Worm (Caenorhabditis elegans) whole organism, L2 larva: ENCODE results near the gene nrde-1.
A peak's percentile ranks its signal among the peaks of the same experiment; 100 is the strongest.

ENCODE experiments used
- C34F6.9 ChIP-seq: fragments of 150-350 bp; optimal IDR thresholded peaks from 2 replicates; lab custom pipeline; 2014; ENCODE audit warnings: missing biosample characterization, missing genetic modification characterization
- F13H6.1 ChIP-seq: sonication (generic microtip); optimal IDR thresholded peaks from 2 replicates; lab custom pipeline; 2016; ENCODE audit warnings: missing genetic modification characterization, missing compliant biosample characterization
- R02D3.7 ChIP-seq: fragments of 150-350 bp; optimal IDR thresholded peaks from 2 replicates; lab custom pipeline; 2014; ENCODE audit warnings: missing biosample characterization, missing genetic modification characterization
- Y55F3AM.14 ChIP-seq: fragments of 200-800 bp; sonication (Bioruptor generic); optimal IDR thresholded peaks from 2 replicates; lab custom pipeline; 2018; ENCODE audit warnings: mild to moderate bottlenecking, missing genetic modification characterization, missing compliant biosample characterization
- ZK546.5 ChIP-seq: sonication (generic microtip); optimal IDR thresholded peaks from 2 replicates; lab custom pipeline; 2017; ENCODE audit warnings: missing biosample characterization, missing genetic modification characterization
- alr-1 ChIP-seq: fragments of 150-350 bp; optimal IDR thresholded peaks from 2 replicates; lab custom pipeline; 2014; ENCODE audit warnings: missing biosample characterization, missing genetic modification characterization
- ama-1 ChIP-seq: fragments of 150-350 bp; optimal IDR thresholded peaks from 2 replicates; lab custom pipeline; 2018; ENCODE audit warnings: inconsistent platforms
- blmp-1 ChIP-seq: sonication (generic microtip); optimal IDR thresholded peaks from 2 replicates; lab custom pipeline; 2017; ENCODE audit warnings: missing genetic modification characterization, mild to moderate bottlenecking, missing compliant biosample characterization, antibody characterized with exemption, moderate library complexity; ENCODE audit not compliant: insufficient read depth
- ceh-16 ChIP-seq: fragments of 150-350 bp; optimal IDR thresholded peaks from 2 replicates; lab custom pipeline; 2014; ENCODE audit warnings: missing biosample characterization, missing genetic modification characterization
- ceh-82 ChIP-seq: fragments of 150-350 bp; optimal IDR thresholded peaks from 2 replicates; lab custom pipeline; 2014; ENCODE audit warnings: missing biosample characterization, missing genetic modification characterization
- crh-2 ChIP-seq: sonication (generic microtip); optimal IDR thresholded peaks from 2 replicates; lab custom pipeline; 2017; ENCODE audit warnings: missing biosample characterization, missing genetic modification characterization
- dmd-4 ChIP-seq: sonication (generic microtip); optimal IDR thresholded peaks from 2 replicates; lab custom pipeline; 2017; ENCODE audit warnings: missing biosample characterization, missing genetic modification characterization
- egl-27 ChIP-seq: sonication (generic microtip); optimal IDR thresholded peaks from 3 replicates; lab custom pipeline; 2017; ENCODE audit warnings: missing biosample characterization, missing genetic modification reagents, missing genetic modification characterization
- elt-1 ChIP-seq: fragments of 150-350 bp; optimal IDR thresholded peaks from 2 replicates; lab custom pipeline; 2014; ENCODE audit warnings: missing biosample characterization, missing genetic modification characterization
- elt-3 ChIP-seq: sonication (generic microtip); optimal IDR thresholded peaks from 2 replicates; lab custom pipeline; 2017; ENCODE audit warnings: missing biosample characterization, missing genetic modification characterization
- fos-1 ChIP-seq: fragments of 150-350 bp; optimal IDR thresholded peaks from 2 replicates; lab custom pipeline; 2014; ENCODE audit warnings: missing biosample characterization, missing genetic modification characterization
- gmeb-1 ChIP-seq: fragments of 150-350 bp; optimal IDR thresholded peaks from 2 replicates; lab custom pipeline; 2014; ENCODE audit warnings: missing biosample characterization, missing genetic modification characterization
- lin-13 ChIP-seq: fragments of 150-350 bp; optimal IDR thresholded peaks from 2 replicates; lab custom pipeline; 2014; ENCODE audit warnings: missing biosample characterization, missing genetic modification reagents, missing genetic modification characterization
- lsy-2 ChIP-seq, 2 experiments: fragments of 150-350 bp in 1 of 2; sonication (generic microtip) in 1 of 2; optimal IDR thresholded peaks; 2 replicates each; lab custom pipeline; 2014 to 2017; ENCODE audit warnings: missing biosample characterization in 2 of 2, missing genetic modification characterization in 2 of 2
- mab-5 ChIP-seq: fragments of 150-350 bp; optimal IDR thresholded peaks from 2 replicates; lab custom pipeline; 2014; ENCODE audit warnings: missing biosample characterization, missing genetic modification characterization
- mbf-1 ChIP-seq: sonication (generic microtip); optimal IDR thresholded peaks from 2 replicates; lab custom pipeline; 2017; ENCODE audit warnings: missing biosample characterization, missing genetic modification characterization
- nhr-10 ChIP-seq: sonication (generic microtip); optimal IDR thresholded peaks from 2 replicates; lab custom pipeline; 2017; ENCODE audit warnings: missing biosample characterization, missing genetic modification characterization
- nhr-21 ChIP-seq: fragments of 150-350 bp; optimal IDR thresholded peaks from 2 replicates; lab custom pipeline; 2014; ENCODE audit warnings: missing biosample characterization, missing genetic modification characterization
- nhr-23 ChIP-seq: fragments of 150-350 bp; optimal IDR thresholded peaks from 2 replicates; lab custom pipeline; 2014; ENCODE audit warnings: missing biosample characterization, missing genetic modification reagents, missing genetic modification characterization
- nhr-237 ChIP-seq: fragments of 150-350 bp; optimal IDR thresholded peaks from 2 replicates; lab custom pipeline; 2014; ENCODE audit warnings: missing biosample characterization, missing genetic modification characterization
- nhr-25 ChIP-seq: fragments of 150-350 bp; sonication (generic microtip); optimal IDR thresholded peaks from 3 replicates; lab custom pipeline; 2014; ENCODE audit warnings: missing biosample characterization, missing genetic modification characterization
- nhr-6 ChIP-seq: fragments of 150-350 bp; optimal IDR thresholded peaks from 2 replicates; lab custom pipeline; 2014; ENCODE audit warnings: missing biosample characterization, missing genetic modification characterization
- nhr-77 ChIP-seq: fragments of 150-350 bp; optimal IDR thresholded peaks from 2 replicates; lab custom pipeline; 2014; ENCODE audit warnings: missing biosample characterization, missing genetic modification characterization
- peb-1 ChIP-seq: fragments of 150-350 bp; optimal IDR thresholded peaks from 2 replicates; lab custom pipeline; 2014; ENCODE audit warnings: missing biosample characterization, missing genetic modification characterization
- sem-4 ChIP-seq: fragments of 150-350 bp; optimal IDR thresholded peaks from 2 replicates; lab custom pipeline; 2014; ENCODE audit warnings: missing biosample characterization, missing genetic modification reagents, missing genetic modification characterization
- sma-3 ChIP-seq: sonication (generic microtip); optimal IDR thresholded peaks from 2 replicates; lab custom pipeline; 2016; ENCODE audit warnings: missing genetic modification reagents, missing genetic modification characterization, missing compliant biosample characterization
- sma-9 ChIP-seq, 2 experiments: fragments of 150-350 bp in 1 of 2; sonication (generic microtip) in 1 of 2; optimal IDR thresholded peaks; 2 replicates each; lab custom pipeline; 2014 to 2016; ENCODE audit warnings: missing genetic modification characterization in 2 of 2, mild to moderate bottlenecking in 1 of 2, missing biosample characterization in 1 of 2, missing compliant biosample characterization in 1 of 2, missing genetic modification reagents in 1 of 2, moderate library complexity in 1 of 2
- snpc-4 ChIP-seq: fragments of 150-350 bp; optimal IDR thresholded peaks from 2 replicates; lab custom pipeline; 2014; ENCODE audit warnings: missing biosample characterization, missing genetic modification characterization
- unc-39 ChIP-seq: fragments of 150-350 bp; optimal IDR thresholded peaks from 2 replicates; lab custom pipeline; 2014; ENCODE audit warnings: missing biosample characterization, missing genetic modification characterization
- ztf-1 ChIP-seq: fragments of 200-800 bp; sonication (Bioruptor generic); conservative IDR thresholded peaks from 2 replicates; pipeline ENCODE4 v1.3.6; 2022; ENCODE audit warnings: missing genetic modification characterization, missing compliant biosample characterization
- ztf-11 ChIP-seq: sonication (generic microtip); optimal IDR thresholded peaks from 2 replicates; lab custom pipeline; 2017; ENCODE audit warnings: missing biosample characterization, missing genetic modification characterization
- ztf-4 ChIP-seq: fragments of 150-350 bp; optimal IDR thresholded peaks from 2 replicates; lab custom pipeline; 2014; ENCODE audit warnings: missing biosample characterization, missing genetic modification characterization

The nrde-1 gene

DNA sequence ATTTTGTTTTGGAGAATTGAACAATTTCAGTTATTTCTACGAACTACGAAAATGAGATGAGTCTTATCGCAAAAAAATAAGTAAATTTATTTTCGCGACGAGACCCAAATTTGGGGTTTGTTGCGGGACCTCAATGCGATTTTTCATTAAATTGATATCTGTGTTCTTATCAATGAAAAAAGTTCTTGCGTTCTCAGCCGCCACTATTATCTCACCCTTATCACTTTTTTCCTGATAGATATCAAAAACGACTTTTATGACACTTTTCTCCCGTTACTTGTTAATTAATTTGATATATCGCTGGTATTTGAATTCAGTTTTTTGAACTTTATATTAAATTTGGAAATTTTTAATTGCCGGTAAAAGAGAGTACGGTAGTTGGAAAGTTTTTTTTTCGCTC is 30.1 kb downstream of the nrde-1 start:
- TF ChIP-seq mab-5 (tag; lab: Kevin White, UChicago), result no peak
- TF ChIP-seq dmd-4 (tag; lab: Kevin White, UChicago), result no peak
- no peak for TF ChIP-seq nhr-6
- no peak for TF ChIP-seq ztf-11 (tag; lab: Kevin White, UChicago)
- TF ChIP-seq unc-39, result no peak
- no peak for TF ChIP-seq C34F6.9
- TF ChIP-seq fos-1 (tag; lab: Kevin White, UChicago), result no peak
- TF ChIP-seq peb-1 (tag; lab: Kevin White, UChicago), result no peak
- no peak for TF ChIP-seq alr-1
- TF ChIP-seq blmp-1 (tag; lab: Kevin White, UChicago), result no peak
- no peak for TF ChIP-seq ceh-82 (tag; lab: Kevin White, UChicago)
- no peak for TF ChIP-seq sem-4
- TF ChIP-seq nhr-10 (tag; lab: Kevin White, UChicago), result no peak
- TF ChIP-seq ztf-4 (tag; lab: Kevin White, UChicago), result no peak
- TF ChIP-seq ceh-16 (tag; lab: Kevin White, UChicago), result no peak
- TF ChIP-seq gmeb-1 (tag; lab: Kevin White, UChicago), result no peak
- TF ChIP-seq snpc-4, result no peak
- TF ChIP-seq elt-3 (tag; lab: Kevin White, UChicago), result no peak
- TF ChIP-seq mbf-1 (tag; lab: Kevin White, UChicago), result no peak
- no peak for TF ChIP-seq Y55F3AM.14 (GFP tag; lab: Kevin White, UChicago)
- TF ChIP-seq, all 48 proteins: peak for 0

DNA sequence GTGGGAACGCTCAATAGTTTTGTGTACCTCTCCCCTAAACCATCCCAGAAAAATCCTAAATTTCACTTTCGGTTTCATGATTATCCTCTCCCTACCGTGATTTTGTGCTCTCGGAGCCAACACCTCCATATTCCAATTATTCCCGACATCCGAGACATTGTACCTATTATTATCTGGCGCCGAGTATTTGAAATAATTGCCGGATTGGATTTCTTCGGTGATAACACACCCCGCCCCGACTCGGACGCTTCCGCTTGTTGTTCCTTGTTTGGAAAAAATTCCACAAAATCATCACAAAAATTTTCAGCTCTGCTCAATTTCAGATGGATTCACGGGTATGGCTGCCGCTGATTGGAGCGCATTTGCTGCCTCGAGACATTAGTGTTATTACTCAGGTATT is 31.9 kb downstream of the nrde-1 start, which contains the start of gene lin-48:
TSS of gene lin-48 (plus strand) at position 301 of the 400 bp plus-strand sequence.
- TF ChIP-seq nhr-21 (tag; lab: Kevin White, UChicago), result no peak
- no peak for TF ChIP-seq elt-3 (tag; lab: Kevin White, UChicago)
- no peak for TF ChIP-seq ama-1 (lab: Kevin White, UChicago)
- TF ChIP-seq sma-9 (GFP tag; optimal IDR thresholded peaks at IDR 0.05; lab: Kevin White, UChicago), result no peak
- no peak for TF ChIP-seq sma-9 (tag; optimal IDR thresholded peaks at IDR 0.05; lab: Kevin White, UChicago)
- TF ChIP-seq blmp-1 (tag; lab: Kevin White, UChicago), result no peak
- TF ChIP-seq nhr-237, result no peak
- no peak for TF ChIP-seq nhr-25 (tag; lab: Kevin White, UChicago)
- no peak for TF ChIP-seq lin-13 (GFP tag; lab: Kevin White, UChicago)
- TF ChIP-seq peb-1 (tag; lab: Kevin White, UChicago), result no peak
- no peak for TF ChIP-seq lsy-2 (tag; optimal IDR thresholded peaks at IDR 0.05; lab: Kevin White, UChicago)
- no peak for TF ChIP-seq elt-1 (tag; lab: Kevin White, UChicago)
- TF ChIP-seq gmeb-1 (tag; lab: Kevin White, UChicago), result no peak
- no peak for TF ChIP-seq unc-39
- TF ChIP-seq egl-27 (tag; lab: Kevin White, UChicago), result no peak

DNA sequence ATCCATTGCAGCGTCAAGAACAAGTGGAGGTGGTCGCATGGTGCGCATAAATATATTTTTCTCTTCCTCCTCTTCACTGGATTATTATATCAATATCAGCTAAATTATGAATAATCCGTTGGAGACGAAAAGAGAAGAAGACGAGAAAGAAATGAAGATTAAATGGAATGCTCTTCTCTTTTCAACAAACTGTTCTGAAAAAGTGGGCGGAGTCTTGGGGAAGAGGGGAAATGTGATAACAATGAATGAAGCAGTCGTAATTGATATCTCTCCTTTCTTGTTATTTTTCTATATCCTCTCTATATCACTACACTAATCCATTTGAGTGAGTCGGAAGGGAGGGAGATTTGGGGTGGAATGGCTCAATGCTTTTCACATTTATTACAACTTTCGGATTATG is 46.0 kb downstream of the nrde-1 start, which contains the start of gene arcp-1:
TSS of gene arcp-1 (minus strand) at position 101 of the 400 bp plus-strand sequence.
- no peak for TF ChIP-seq nhr-6
- no peak for TF ChIP-seq elt-1 (tag; lab: Kevin White, UChicago)
- TF ChIP-seq ZK546.5, result no peak
- no peak for TF ChIP-seq blmp-1 (tag; lab: Kevin White, UChicago)

DNA sequence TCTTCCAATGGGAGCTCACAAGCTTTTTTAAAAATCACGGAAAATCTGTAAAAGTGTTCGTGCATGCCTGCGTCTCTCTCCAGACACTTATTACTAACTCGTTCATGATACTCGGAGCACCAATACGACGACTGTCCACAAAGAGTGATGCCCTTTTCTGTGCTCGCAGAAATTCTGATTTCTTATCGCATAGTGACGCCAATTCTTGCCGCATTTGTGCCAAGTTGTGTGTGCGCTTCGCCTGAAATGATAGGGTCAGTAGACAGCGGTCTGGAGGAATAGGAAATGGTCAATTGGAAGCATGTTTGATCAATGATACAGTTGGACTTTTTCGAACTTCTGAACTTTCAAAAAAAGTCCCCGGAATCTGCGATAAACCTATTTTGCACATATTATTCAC is 50.8 kb downstream of the nrde-1 start:
- peak; percentile 87 for TF ChIP-seq fos-1 (tag; lab: Kevin White, UChicago)
- no peak for TF ChIP-seq F13H6.1 (tag; lab: Kevin White, UChicago)

DNA sequence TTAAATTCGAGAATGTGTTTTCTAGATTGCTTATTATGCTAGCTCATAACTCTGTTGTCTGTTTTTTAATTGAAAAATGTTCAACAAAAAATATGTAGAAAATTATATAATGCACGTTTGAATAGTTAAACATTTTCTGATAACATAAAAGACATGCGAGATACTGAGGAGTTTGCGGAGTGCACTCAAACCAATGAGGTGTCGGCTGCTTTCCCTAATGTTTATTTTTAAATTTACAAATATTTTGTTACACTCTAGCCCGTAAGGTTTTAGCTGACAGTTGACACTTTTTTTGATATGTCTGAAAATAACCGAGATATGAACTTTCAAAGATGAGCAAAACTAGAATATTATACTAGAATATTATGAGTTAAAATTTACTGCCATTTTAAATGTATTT is 51.3 kb downstream of the nrde-1 start:
- TF ChIP-seq snpc-4 (peak; percentile 13), elt-1 (tag; lab: Kevin White, UChicago) (no peak)

DNA sequence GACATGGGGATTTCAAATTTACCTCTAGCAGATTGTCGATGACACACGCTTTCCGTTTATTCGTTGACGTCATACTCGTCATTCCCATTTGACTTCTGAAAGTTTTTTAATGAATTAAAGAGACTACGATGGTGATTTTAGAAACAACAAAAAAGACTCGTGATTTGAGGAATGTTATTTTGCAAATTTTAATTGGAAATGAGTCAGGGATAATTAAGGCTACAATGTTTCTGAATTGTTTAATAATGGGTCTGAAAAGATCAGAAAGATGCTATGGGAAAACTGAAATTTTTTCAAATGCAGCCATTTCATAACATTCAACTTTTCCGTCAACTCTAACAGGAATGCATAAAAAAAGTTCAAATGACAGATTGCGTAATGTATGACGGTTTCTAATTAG is 52.2 kb downstream of the nrde-1 start, which contains the start of gene C44F1.1:
TSS of gene C44F1.1 (minus strand) at position 101 of the 400 bp plus-strand sequence.
- TF ChIP-seq nhr-21 (tag; lab: Kevin White, UChicago), result no peak
- no peak for TF ChIP-seq egl-27 (tag; lab: Kevin White, UChicago)
- TF ChIP-seq nhr-77 (tag; lab: Kevin White, UChicago), result no peak
- TF ChIP-seq lsy-2 (tag; optimal IDR thresholded peaks at IDR 0.05; lab: Kevin White, UChicago), result no peak
- TF ChIP-seq unc-39, result no peak
- no peak for TF ChIP-seq gmeb-1 (tag; lab: Kevin White, UChicago)
- TF ChIP-seq crh-2 (tag; lab: Kevin White, UChicago), result no peak
- no peak for TF ChIP-seq nhr-25 (tag; lab: Kevin White, UChicago)
- no peak for TF ChIP-seq ztf-1 (GFP tag; lab: Robert Waterston, UW)
- no peak for TF ChIP-seq ama-1 (lab: Kevin White, UChicago)
- no peak for TF ChIP-seq blmp-1 (tag; lab: Kevin White, UChicago)
- TF ChIP-seq ceh-16 (tag; lab: Kevin White, UChicago), result no peak
- TF ChIP-seq nhr-23 (tag; lab: Kevin White, UChicago), result no peak
- no peak for TF ChIP-seq R02D3.7 (tag; lab: Kevin White, UChicago)
- no peak for TF ChIP-seq nhr-6
- no peak for TF ChIP-seq lin-13 (GFP tag; lab: Kevin White, UChicago)
- TF ChIP-seq Y55F3AM.14 (GFP tag; lab: Kevin White, UChicago), result no peak
- TF ChIP-seq sma-3, result no peak
- no peak for TF ChIP-seq snpc-4
